Worm (Caenorhabditis elegans): ENCODE data around the gene srh-4.

srh-4 gene

ce11 chrV:3994048-3994447 lies 16.2 kb upstream of the srh-4 start, which contains the start of gene K09D9.9:
K09D9.9 (minus strand) TSS chrV:3994148.
- TF ChIP-seq ztf-4 (tag; optimal IDR thresholded peaks at IDR 0.05) (no peak), nhr-28 (tag; optimal IDR thresholded peaks at IDR 0.05) (no peak), ceh-82 (tag; optimal IDR thresholded peaks at IDR 0.05) (no peak), elt-3 (tag; optimal IDR thresholded peaks at IDR 0.05) (no peak), R02D3.7 (tag; optimal IDR thresholded peaks at IDR 0.05) (no peak), pqm-1 (tag; optimal IDR thresholded peaks at IDR 0.05) (no peak), nhr-12 (tag; optimal IDR thresholded peaks at IDR 0.05) (no peak), daf-12 (tag; optimal IDR thresholded peaks at IDR 0.05) (no peak), nhr-76 (tag; optimal IDR thresholded peaks at IDR 0.05) (no peak), egl-27 (tag; optimal IDR thresholded peaks at IDR 0.05) (no peak), zag-1 (tag; optimal IDR thresholded peaks at IDR 0.05) (no peak), fkh-2 (tag; optimal IDR thresholded peaks at IDR 0.05) (no peak), eor-1 (tag; optimal IDR thresholded peaks at IDR 0.05) (no peak), pha-4 (tag; optimal IDR thresholded peaks at IDR 0.05) (no peak), ama-1 (optimal IDR thresholded peaks at IDR 0.05) (no peak), mdl-1 (tag; optimal IDR thresholded peaks at IDR 0.05) (no peak), nfya-1 (tag; optimal IDR thresholded peaks at IDR 0.05; ENCODE audit: insufficient read depth) (no peak), jun-1 (tag; optimal IDR thresholded peaks at IDR 0.05) (no peak)

ce11 chrV:3995838-3996237 lies 14.4 kb upstream of the srh-4 start, which contains the start of gene srx-62:
srx-62 (minus strand) TSS chrV:3995938.
- TF ChIP-seq ama-1 (optimal IDR thresholded peaks at IDR 0.05) (no peak), zag-1 (tag; optimal IDR thresholded peaks at IDR 0.05) (no peak), elt-2 (tag; optimal IDR thresholded peaks at IDR 0.05) (no peak), elt-1 (tag; optimal IDR thresholded peaks at IDR 0.05) (no peak), nhr-76 (tag; optimal IDR thresholded peaks at IDR 0.05) (no peak), nhr-237 (tag; optimal IDR thresholded peaks at IDR 0.05) (no peak), nfya-1 (tag; optimal IDR thresholded peaks at IDR 0.05; ENCODE audit: insufficient read depth) (no peak), skn-1 (tag; optimal IDR thresholded peaks at IDR 0.05) (no peak), nhr-28 (tag; optimal IDR thresholded peaks at IDR 0.05) (no peak), mdl-1 (tag; optimal IDR thresholded peaks at IDR 0.05) (no peak), ceh-16 (tag; optimal IDR thresholded peaks at IDR 0.05) (no peak), ceh-9 (tag; optimal IDR thresholded peaks at IDR 0.05) (no peak), fkh-10 (GFP tag; optimal IDR thresholded peaks at IDR 0.05) (no peak), ceh-82 (tag; optimal IDR thresholded peaks at IDR 0.05) (no peak), nhr-67 (tag; optimal IDR thresholded peaks at IDR 0.05) (no peak), nhr-23 (tag; optimal IDR thresholded peaks at IDR 0.05) (no peak), unc-39 (tag; optimal IDR thresholded peaks at IDR 0.05) (no peak), jun-1 (tag; optimal IDR thresholded peaks at IDR 0.05) (no peak), pqm-1 (tag; optimal IDR thresholded peaks at IDR 0.05) (no peak), mml-1 (tag; optimal IDR thresholded peaks at IDR 0.05) (no peak)

- TF ChIP-seq pha-4 (tag; optimal IDR thresholded peaks at IDR 0.05) (no peak), nhr-67 (tag; optimal IDR thresholded peaks at IDR 0.05) (no peak), nhr-11 (tag; optimal IDR thresholded peaks at IDR 0.05) (no peak), fos-1 (tag; optimal IDR thresholded peaks at IDR 0.05) (no peak), fkh-10 (GFP tag; optimal IDR thresholded peaks at IDR 0.05) (no peak), unc-62 (GFP tag; optimal IDR thresholded peaks at IDR 0.05) (no peak), elt-3 (tag; optimal IDR thresholded peaks at IDR 0.05) (no peak), nhr-23 (tag; optimal IDR thresholded peaks at IDR 0.05) (no peak), nhr-25 (tag; optimal IDR thresholded peaks at IDR 0.05) (no peak), daf-12 (tag; optimal IDR thresholded peaks at IDR 0.05) (no peak), nhr-76 (tag; optimal IDR thresholded peaks at IDR 0.05) (no peak), mdl-1 (tag; optimal IDR thresholded peaks at IDR 0.05) (no peak)
These were observed 5.7 kb upstream of the srh-4 start for ce11 chrV:4004577-4004976.

ce11 chrV:4005219-4005618 lies 5.1 kb upstream of the srh-4 start, which contains the start of gene srh-8:
srh-8 (plus strand) TSS chrV:4005519.
- TF ChIP-seq lin-39 (tag; optimal IDR thresholded peaks at IDR 0.05) = no peak
- TF ChIP-seq nfya-1 (tag; optimal IDR thresholded peaks at IDR 0.05; ENCODE audit: insufficient read depth) = no peak
- TF ChIP-seq mml-1 (tag; optimal IDR thresholded peaks at IDR 0.05) = no peak
- no peak for TF ChIP-seq skn-1 (tag; optimal IDR thresholded peaks at IDR 0.05)
- no peak for TF ChIP-seq egl-5 (tag; optimal IDR thresholded peaks at IDR 0.05)
- no peak for TF ChIP-seq ceh-28 (tag; optimal IDR thresholded peaks at IDR 0.05)
- TF ChIP-seq elt-2 (tag; optimal IDR thresholded peaks at IDR 0.05) = no peak
